Fruit fly (Drosophila melanogaster): Measurements from ENCODE around the gene Jon99Fi.

dm6 chr3R:30496103-30496858, 7.5 kb downstream of the Jon99Fi start, which contains the start of gene PH4alphaMP:
- TF ChIP-seq CG7745 (tag; optimal IDR thresholded peaks at IDR 0.05) = no peak
- no peak for TF ChIP-seq CG13894 (tag; optimal IDR thresholded peaks at IDR 0.05)
- TF ChIP-seq CG5180 (GFP tag; optimal IDR thresholded peaks at IDR 0.05) = no peak
- TF ChIP-seq CG32772 (GFP tag; IDR thresholded peaks at IDR 0.05) = no peak
- TF ChIP-seq bowl (GFP tag; IDR thresholded peaks at IDR 0.05) = no peak
- TF ChIP-seq Ravus (GFP tag; IDR thresholded peaks at IDR 0.05) = no peak
- TF ChIP-seq insv (GFP tag; optimal IDR thresholded peaks at IDR 0.05) = no peak
- TF ChIP-seq Gug (GFP tag; IDR thresholded peaks at IDR 0.05) = no peak
- TF ChIP-seq CG13424 (tag; optimal IDR thresholded peaks at IDR 0.05) = no peak
- no peak for TF ChIP-seq Usf (GFP tag; optimal IDR thresholded peaks at IDR 0.05)
- TF ChIP-seq ab (GFP tag; optimal IDR thresholded peaks at IDR 0.05) = no peak
- no peak for TF ChIP-seq CG34422 (GFP tag; IDR thresholded peaks at IDR 0.05)
